Fruit fly (Drosophila melanogaster) whole organism: ENCODE results near the gene CG44038.

Experiments
- CG8478 ChIP-seq: fragments of >200 bp; optimal IDR thresholded peaks from 2 replicates; lab custom pipeline; 2018; ENCODE audit warnings: inconsistent platforms
- pan ChIP-seq: fragments of >200 bp; optimal IDR thresholded peaks from 2 replicates; lab custom pipeline; 2017
- psq ChIP-seq: fragments of >200 bp; optimal IDR thresholded peaks from 2 replicates; lab custom pipeline; 2017
- usp ChIP-seq: fragments of >200 bp; optimal IDR thresholded peaks from 2 replicates; lab custom pipeline; 2017; ENCODE audit warnings: missing biosample characterization, missing genetic modification characterization, mixed read lengths

- TF ChIP-seq psq (lab: Kevin White, UChicago), result no peak
- no peak for TF ChIP-seq usp (GFP tag; lab: Kevin White, UChicago)
- no peak for TF ChIP-seq pan
- TF ChIP-seq CG8478 (lab: Kevin White, UChicago), result no peak
Measured at dm6 chr3R:12214201-12214600, 46.6 kb upstream of the CG44038 start, which contains the start of gene CG14742.
